Fruit fly (Drosophila melanogaster) whole organism, embryonic: ENCODE results near the gene CG44836.

Experiments used
- Bdp1 ChIP-seq: fragments of 200-800 bp; sonication (Bioruptor generic); optimal IDR thresholded peaks from 3 replicates; lab custom pipeline; 2016; ENCODE audit warnings: missing biosample characterization, missing genetic modification characterization
- CG12071 ChIP-seq: fragments of 200-800 bp; sonication (Bioruptor generic); optimal IDR thresholded peaks from 3 replicates; lab custom pipeline; 2018; ENCODE audit warnings: missing biosample characterization, mild to moderate bottlenecking, missing genetic modification characterization
- CG12236 ChIP-seq: fragments of 200-800 bp; sonication (Bioruptor generic); optimal IDR thresholded peaks from 2 replicates; lab custom pipeline; 2016; ENCODE audit warnings: missing biosample characterization, missing genetic modification characterization
- CG13296 ChIP-seq: fragments of 200-800 bp; sonication (Bioruptor generic); optimal IDR thresholded peaks from 3 replicates; lab custom pipeline; 2018; ENCODE audit warnings: missing biosample characterization, mild to moderate bottlenecking, missing genetic modification characterization
- CG14965 ChIP-seq: fragments of 200-800 bp; sonication (Bioruptor generic); optimal IDR thresholded peaks from 2 replicates; lab custom pipeline; 2016; ENCODE audit warnings: missing biosample characterization, missing genetic modification characterization, borderline replicate concordance
- CG15696 ChIP-seq: fragments of 200-800 bp; sonication (Bioruptor generic); optimal IDR thresholded peaks from 2 replicates; lab custom pipeline; 2019; ENCODE audit warnings: missing biosample characterization, mild to moderate bottlenecking, missing genetic modification characterization, moderate library complexity
- CG1602 ChIP-seq: fragments of 200-800 bp; sonication (Bioruptor generic); optimal IDR thresholded peaks from 3 replicates; lab custom pipeline; 2016; ENCODE audit warnings: missing biosample characterization, missing genetic modification characterization
- CG16779 ChIP-seq: fragments of 200-800 bp; sonication (Bioruptor generic); IDR thresholded peaks from 2 replicates; pipeline ENCODE4 v1.3.6; 2022; ENCODE audit warnings: missing biosample characterization, missing genetic modification characterization
- CG17802 ChIP-seq: fragments of 200-800 bp; sonication (Bioruptor generic); optimal IDR thresholded peaks from 2 replicates; lab custom pipeline; 2018; ENCODE audit warnings: missing biosample characterization, mild to moderate bottlenecking, missing genetic modification characterization, moderate library complexity
- CG18764 ChIP-seq: fragments of 200-800 bp; sonication (Bioruptor generic); optimal IDR thresholded peaks from 3 replicates; lab custom pipeline; 2016; ENCODE audit warnings: missing biosample characterization, missing genetic modification characterization
- CG30431 ChIP-seq: fragments of 200-800 bp; sonication (Bioruptor generic); optimal IDR thresholded peaks from 2 replicates; lab custom pipeline; 2017; ENCODE audit warnings: missing biosample characterization, missing genetic modification characterization
- CG3995 ChIP-seq: fragments of 200-800 bp; sonication (Bioruptor generic); optimal IDR thresholded peaks from 3 replicates; lab custom pipeline; 2016; ENCODE audit warnings: missing biosample characterization, missing genetic modification characterization
- CG4424 ChIP-seq: fragments of 200-800 bp; sonication (Bioruptor generic); optimal IDR thresholded peaks from 3 replicates; lab custom pipeline; 2016; ENCODE audit warnings: missing biosample characterization, missing genetic modification characterization
- CG6791 ChIP-seq: fragments of 200-800 bp; sonication (Bioruptor generic); IDR thresholded peaks from 3 replicates; pipeline ENCODE4 v1.3.6; 2022; ENCODE audit warnings: missing biosample characterization, missing genetic modification characterization; ENCODE audit not compliant: partially characterized antibody
- CG7786 ChIP-seq: fragments of 200-800 bp; sonication (Bioruptor generic); optimal IDR thresholded peaks from 2 replicates; lab custom pipeline; 2016; ENCODE audit warnings: missing biosample characterization, missing genetic modification characterization
- CG7963 ChIP-seq: fragments of 200-800 bp; sonication (Bioruptor generic); IDR thresholded peaks from 3 replicates; pipeline ENCODE4 v1.3.6; 2022; ENCODE audit warnings: missing biosample characterization, missing genetic modification characterization; ENCODE audit not compliant: partially characterized antibody
- CG8924 ChIP-seq: fragments of 200-800 bp; optimal IDR thresholded peaks from 3 replicates; lab custom pipeline; 2019; ENCODE audit warnings: missing biosample characterization, mild to moderate bottlenecking, missing genetic modification characterization, moderate library complexity
- CG9876 ChIP-seq: fragments of 200-800 bp; sonication (Bioruptor generic); optimal IDR thresholded peaks from 2 replicates; lab custom pipeline; 2016; ENCODE audit warnings: missing biosample characterization, missing genetic modification characterization
- CG9932 ChIP-seq: fragments of 200-800 bp; sonication (Bioruptor generic); IDR thresholded peaks from 2 replicates; pipeline ENCODE4 v1.3.6; 2022; ENCODE audit warnings: missing biosample characterization, missing genetic modification characterization
- D ChIP-seq, 2 experiments: fragments of 200-800 bp in 1 of 2; fragments of >200 bp in 1 of 2; sonication (Bioruptor generic) in 1 of 2; optimal IDR thresholded peaks; 2 replicates in 1 of 2; 3 replicates in 1 of 2; lab custom pipeline; 2017; ENCODE audit warnings: mild to moderate bottlenecking in 1 of 2, missing biosample characterization in 1 of 2, missing genetic modification characterization in 1 of 2, missing genetic modification reagents in 1 of 2
- Dbx ChIP-seq: fragments of 200-800 bp; sonication (Bioruptor generic); IDR thresholded peaks from 3 replicates; pipeline ENCODE4 v1.3.6; 2022; ENCODE audit warnings: missing biosample characterization, missing genetic modification characterization
- Deaf1 ChIP-seq: fragments of 200-800 bp; optimal IDR thresholded peaks from 3 replicates; lab custom pipeline; 2019; ENCODE audit warnings: missing biosample characterization, mild to moderate bottlenecking, missing genetic modification characterization, moderate library complexity
- Hr39 ChIP-seq: fragments of >200 bp; optimal IDR thresholded peaks from 2 replicates; lab custom pipeline; 2017
- MTF-1 ChIP-seq: fragments of 200-800 bp; sonication (Bioruptor generic); optimal IDR thresholded peaks from 2 replicates; lab custom pipeline; 2018; ENCODE audit warnings: missing biosample characterization, mild to moderate bottlenecking, missing genetic modification characterization, borderline replicate concordance
- Mad ChIP-seq: fragments of 200-800 bp; sonication (Bioruptor generic); optimal IDR thresholded peaks from 2 replicates; lab custom pipeline; 2016; ENCODE audit warnings: missing biosample characterization, missing genetic modification characterization
- Max ChIP-seq: fragments of 200-800 bp; sonication (Bioruptor generic); optimal IDR thresholded peaks from 2 replicates; lab custom pipeline; 2016; ENCODE audit warnings: missing biosample characterization, mild to moderate bottlenecking, missing genetic modification characterization
- NfI ChIP-seq: fragments of 200-800 bp; sonication (Bioruptor generic); optimal IDR thresholded peaks from 3 replicates; lab custom pipeline; 2018; ENCODE audit warnings: missing biosample characterization, mild to moderate bottlenecking, missing genetic modification characterization, moderate library complexity
- Oli ChIP-seq: fragments of 200-800 bp; sonication (Bioruptor generic); optimal IDR thresholded peaks from 2 replicates; lab custom pipeline; 2018; ENCODE audit warnings: missing biosample characterization, mild to moderate bottlenecking, missing genetic modification characterization, moderate library complexity
- Optix ChIP-seq: fragments of 200-800 bp; sonication (Bioruptor generic); IDR thresholded peaks from 3 replicates; pipeline ENCODE4 v1.3.6; 2022; ENCODE audit warnings: missing biosample characterization, missing genetic modification characterization
- Ptx1 ChIP-seq: fragments of 200-800 bp; sonication (Bioruptor generic); IDR thresholded peaks from 2 replicates; pipeline ENCODE4 v1.3.6; 2022; ENCODE audit warnings: missing biosample characterization, missing genetic modification characterization
- Sry-β ChIP-seq: fragments of 200-800 bp; sonication (Bioruptor generic); optimal IDR thresholded peaks from 2 replicates; lab custom pipeline; 2018; ENCODE audit warnings: missing biosample characterization, mild to moderate bottlenecking, missing genetic modification characterization, moderate library complexity
- Usf ChIP-seq: fragments of 200-800 bp; sonication (Bioruptor generic); optimal IDR thresholded peaks from 2 replicates; lab custom pipeline; 2017; ENCODE audit warnings: missing genotype, missing biosample characterization, missing genetic modification characterization
- al ChIP-seq: fragments of 200-800 bp; sonication (Bioruptor generic); IDR thresholded peaks from 2 replicates; pipeline ENCODE4 v1.3.6; 2022; ENCODE audit warnings: missing biosample characterization, missing genetic modification characterization
- ara ChIP-seq: fragments of 200-800 bp; sonication (Bioruptor generic); IDR thresholded peaks from 2 replicates; pipeline ENCODE4 v1.3.6; 2022; ENCODE audit warnings: missing biosample characterization, missing genetic modification characterization
- cas ChIP-seq: fragments of 200-800 bp; sonication (Bioruptor generic); IDR thresholded peaks from 2 replicates; pipeline ENCODE4 v1.3.6; 2022; ENCODE audit warnings: missing biosample characterization, missing genetic modification characterization
- fu2 ChIP-seq: fragments of 200-800 bp; sonication (Bioruptor generic); optimal IDR thresholded peaks from 2 replicates; lab custom pipeline; 2016; ENCODE audit warnings: missing biosample characterization, missing genetic modification characterization
- hbn ChIP-seq: fragments of 200-800 bp; sonication (Bioruptor generic); IDR thresholded peaks from 2 replicates; pipeline ENCODE4 v1.3.6; 2022; ENCODE audit warnings: missing biosample characterization, missing genetic modification characterization; ENCODE audit not compliant: partially characterized antibody
- kah ChIP-seq: fragments of 200-800 bp; sonication (Bioruptor generic); optimal IDR thresholded peaks from 2 replicates; lab custom pipeline; 2018; ENCODE audit warnings: missing biosample characterization, mild to moderate bottlenecking, missing genetic modification characterization
- kni ChIP-seq: fragments of 200-800 bp; sonication (Bioruptor generic); optimal IDR thresholded peaks from 3 replicates; lab custom pipeline; 2017; ENCODE audit warnings: mild to moderate bottlenecking, missing biosample characterization, missing genetic modification reagents, missing genetic modification characterization
- nau ChIP-seq: fragments of 200-800 bp; sonication (Bioruptor generic); optimal IDR thresholded peaks from 3 replicates; lab custom pipeline; 2017; ENCODE audit warnings: missing biosample characterization, mild to moderate bottlenecking, missing genetic modification characterization, missing genetic modification reagents
- pnt ChIP-seq: fragments of 200-800 bp; sonication (Bioruptor generic); optimal IDR thresholded peaks from 3 replicates; lab custom pipeline; 2016; ENCODE audit warnings: missing biosample characterization, missing genetic modification characterization
- prd ChIP-seq, 3 experiments: fragments of >200 bp in 2 of 3; fragments of 200-800 bp in 1 of 3; sonication (Bioruptor generic) in 1 of 3; optimal IDR thresholded peaks in 2 of 3; IDR thresholded peaks in 1 of 3; 2 replicates in 2 of 3; 3 replicates in 1 of 3; pipeline versions ENCODE4 v1.3.6 to Lab custom; 2017 to 2022; ENCODE audit warnings: missing biosample characterization in 1 of 3, missing genetic modification characterization in 1 of 3
- pzg ChIP-seq: fragments of 200-800 bp; sonication (Bioruptor generic); optimal IDR thresholded peaks from 3 replicates; lab custom pipeline; 2018; ENCODE audit warnings: missing biosample characterization, mild to moderate bottlenecking, missing genetic modification characterization, moderate library complexity
- so ChIP-seq: fragments of 200-800 bp; sonication (Bioruptor generic); IDR thresholded peaks from 3 replicates; pipeline ENCODE4 v1.3.6; 2022; ENCODE audit warnings: missing biosample characterization, missing genetic modification characterization
- stwl ChIP-seq: fragments of 200-800 bp; sonication (Bioruptor generic); optimal IDR thresholded peaks from 3 replicates; lab custom pipeline; 2018; ENCODE audit warnings: missing biosample characterization, mild to moderate bottlenecking, missing genetic modification characterization, moderate library complexity
- twi ChIP-seq: fragments of 200-800 bp; optimal IDR thresholded peaks from 2 replicates; lab custom pipeline; 2019; ENCODE audit warnings: missing biosample characterization, mild to moderate bottlenecking, missing genetic modification characterization, moderate library complexity
- tx ChIP-seq: fragments of 200-800 bp; sonication (Bioruptor generic); optimal IDR thresholded peaks from 2 replicates; lab custom pipeline; 2016; ENCODE audit warnings: missing biosample characterization, missing genetic modification characterization
- wek ChIP-seq: fragments of 200-800 bp; sonication (Bioruptor generic); optimal IDR thresholded peaks from 3 replicates; lab custom pipeline; 2018; ENCODE audit warnings: missing biosample characterization, mild to moderate bottlenecking, missing genetic modification characterization, moderate library complexity
- yki ChIP-seq: fragments of >200 bp; optimal IDR thresholded peaks from 3 replicates; lab custom pipeline; 2018
- zfh2 ChIP-seq: fragments of 200-800 bp; sonication (Bioruptor generic); optimal IDR thresholded peaks from 2 replicates; lab custom pipeline; 2016; ENCODE audit warnings: missing biosample characterization, missing genetic modification characterization

The CG44836 gene

dm6 chr3L:16380770-16381169 lies 19.3 kb downstream of the CG44836 start (continued):
- no peak for TF ChIP-seq stwl (tag; lab: Kevin White, UChicago)
- TF ChIP-seq kni (GFP tag; lab: Kevin White, UChicago) = peak; percentile 66
- 0 out of 3 replicates have a peak, but pooled peaks have one; percentile 51 for TF ChIP-seq Dbx (GFP tag; lab: Robert Waterston, UW)
- no peak for TF ChIP-seq CG7963
- TF ChIP-seq ara (GFP tag; lab: Robert Waterston, UW) = no peak
- no peak for TF ChIP-seq CG30431 (GFP tag; lab: Kevin White, UChicago)
- TF ChIP-seq CG12236 = no peak
- TF ChIP-seq CG15696 (tag; lab: Kevin White, UChicago) = peak; percentile 75
- TF ChIP-seq CG12071 (GFP tag; lab: Kevin White, UChicago) = peak; percentile 61
- TF ChIP-seq Oli (tag; lab: Kevin White, UChicago) = peak; percentile 72
- TF ChIP-seq Deaf1 (tag; lab: Kevin White, UChicago) = no peak
- peak; percentile 71 for TF ChIP-seq CG8924
- peak; percentile 69 for TF ChIP-seq NfI (GFP tag; lab: Kevin White, UChicago)
- peak; percentile 16 for TF ChIP-seq kah (GFP tag; lab: Kevin White, UChicago)
- TF ChIP-seq pnt (GFP tag; lab: Kevin White, UChicago) = peak; percentile 63
- TF ChIP-seq CG13296 (GFP tag; lab: Kevin White, UChicago) = peak; percentile 76
- peak; percentile 42 for TF ChIP-seq twi
- peak; percentile 11 for TF ChIP-seq CG17802
- TF ChIP-seq Max (GFP tag; lab: Kevin White, UChicago) = no peak
- peak; percentile 50 for TF ChIP-seq tx (GFP tag; lab: Kevin White, UChicago)
- TF ChIP-seq CG18764 (GFP tag; lab: Kevin White, UChicago) = no peak
- no peak for TF ChIP-seq wek (GFP tag; lab: Kevin White, UChicago)
- peak; percentile 52 for TF ChIP-seq CG4424 (GFP tag; lab: Kevin White, UChicago)
- peak; percentile 75 for TF ChIP-seq CG7786 (GFP tag; lab: Kevin White, UChicago)
- TF ChIP-seq CG9876 = peak; percentile 46
- TF ChIP-seq Hr39 = no peak
- TF ChIP-seq prd (optimal IDR thresholded peaks at IDR 0.05; lab: Kevin White, UChicago) = no peak
- TF ChIP-seq prd (GFP tag; IDR thresholded peaks at IDR 0.05; lab: Robert Waterston, UW) = peak; percentile 67; the same call in 2 of the 3 replicates
- TF ChIP-seq fu2 (GFP tag; lab: Kevin White, UChicago) = peak; percentile 50
- TF ChIP-seq hbn (GFP tag; lab: Robert Waterston, UW) = no peak
- no peak for TF ChIP-seq CG14965
- TF ChIP-seq CG16779 = no peak
- no peak for TF ChIP-seq D (optimal IDR thresholded peaks at IDR 0.05; lab: Kevin White, UChicago)
- peak; percentile 58 for TF ChIP-seq D (GFP tag; optimal IDR thresholded peaks at IDR 0.05; lab: Kevin White, UChicago)
- TF ChIP-seq Bdp1 (GFP tag; lab: Kevin White, UChicago) = no peak
- TF ChIP-seq yki = no peak
- TF ChIP-seq pzg = no peak
- TF ChIP-seq CG3995 (GFP tag; lab: Kevin White, UChicago) = peak; percentile 1
- peak; percentile 43 for TF ChIP-seq CG1602 (GFP tag; lab: Kevin White, UChicago)
- no peak; the same call in 2 of the 3 replicates for TF ChIP-seq Optix
- no peak for TF ChIP-seq Sry-β (GFP tag; lab: Kevin White, UChicago)
- peak; percentile 79 for TF ChIP-seq CG9932 (GFP tag; lab: Robert Waterston, UW)
- peak; percentile 41 for TF ChIP-seq MTF-1 (GFP tag; lab: Kevin White, UChicago)
- TF ChIP-seq al = peak; percentile 58
- peak; percentile 65 for TF ChIP-seq zfh2
- TF ChIP-seq Mad = no peak
- peak; percentile 0 for TF ChIP-seq Usf (GFP tag; lab: Kevin White, UChicago)
- TF ChIP-seq cas (GFP tag; lab: Robert Waterston, UW) = no peak
- TF ChIP-seq CG6791 (GFP tag; lab: Robert Waterston, UW) = no peak
- TF ChIP-seq Ptx1 (GFP tag; lab: Robert Waterston, UW) = peak; percentile 63
- peak; percentile 67 for TF ChIP-seq nau (GFP tag; lab: Kevin White, UChicago)
- TF ChIP-seq so (GFP tag; lab: Robert Waterston, UW) = 0 out of 3 replicates have a peak, but pooled peaks have one; percentile 33
